Fruit fly (Drosophila melanogaster) whole organism, prepupa: Measurements from ENCODE around the gene CG46525.

Experiments used
- Blimp-1 ChIP-seq: fragments of 200-800 bp; sonication (Bioruptor generic); optimal IDR thresholded peaks from 3 replicates; lab custom pipeline; 2017; ENCODE audit warnings: missing biosample characterization, missing genetic modification characterization, mild to moderate bottlenecking, moderate library complexity, missing genetic modification reagents
- CG10631 ChIP-seq: fragments of 200-800 bp; sonication (Bioruptor generic); optimal IDR thresholded peaks from 2 replicates; lab custom pipeline; 2016; ENCODE audit warnings: missing biosample characterization, missing genetic modification characterization
- CG10669 ChIP-seq: fragments of 200-800 bp; sonication (Bioruptor generic); optimal IDR thresholded peaks from 3 replicates; lab custom pipeline; 2018; ENCODE audit warnings: missing biosample characterization, mild to moderate bottlenecking, missing genetic modification characterization, moderate library complexity
- CG11762 ChIP-seq: fragments of 200-800 bp; sonication (Bioruptor generic); optimal IDR thresholded peaks from 3 replicates; lab custom pipeline; 2016; ENCODE audit warnings: missing biosample characterization, missing genetic modification characterization; ENCODE audit not compliant: insufficient read depth
- CG11902 ChIP-seq: fragments of 200-800 bp; sonication (Bioruptor generic); optimal IDR thresholded peaks from 3 replicates; lab custom pipeline; 2016; ENCODE audit warnings: missing biosample characterization, missing genetic modification characterization
- CG1621 ChIP-seq: fragments of 200-800 bp; sonication (Bioruptor generic); optimal IDR thresholded peaks from 3 replicates; lab custom pipeline; 2018; ENCODE audit warnings: missing biosample characterization, mild to moderate bottlenecking, missing genetic modification characterization
- CG31627 ChIP-seq: fragments of 200-800 bp; sonication (Bioruptor generic); optimal IDR thresholded peaks from 3 replicates; lab custom pipeline; 2016; ENCODE audit warnings: missing biosample characterization, missing genetic modification characterization
- CG32006 ChIP-seq: fragments of 200-800 bp; sonication (Bioruptor generic); optimal IDR thresholded peaks from 3 replicates; lab custom pipeline; 2017; ENCODE audit warnings: missing biosample characterization, mild to moderate bottlenecking, missing genetic modification characterization
- CG34406 ChIP-seq: fragments of 200-800 bp; sonication (Bioruptor generic); optimal IDR thresholded peaks from 3 replicates; lab custom pipeline; 2016; ENCODE audit warnings: missing biosample characterization, missing genetic modification characterization
- CG3919 ChIP-seq: fragments of 200-800 bp; sonication (Bioruptor generic); optimal IDR thresholded peaks from 3 replicates; lab custom pipeline; 2016; ENCODE audit warnings: missing biosample characterization, missing genetic modification characterization
- CG4318 ChIP-seq: fragments of 200-800 bp; sonication (Bioruptor generic); optimal IDR thresholded peaks from 3 replicates; lab custom pipeline; 2017; ENCODE audit warnings: missing biosample characterization, mild to moderate bottlenecking, missing genetic modification characterization
- CG6163 ChIP-seq: fragments of 200-800 bp; sonication (Bioruptor generic); IDR thresholded peaks from 3 replicates; pipeline ENCODE4 v1.3.6; 2022; ENCODE audit warnings: missing biosample characterization, missing genetic modification characterization
- CG6276 ChIP-seq: fragments of 200-800 bp; sonication (Bioruptor generic); optimal IDR thresholded peaks from 2 replicates; lab custom pipeline; 2017; ENCODE audit warnings: missing biosample characterization, mild to moderate bottlenecking, missing genetic modification characterization
- CG6792 ChIP-seq: fragments of 200-800 bp; sonication (Bioruptor generic); optimal IDR thresholded peaks from 3 replicates; lab custom pipeline; 2016; ENCODE audit warnings: missing biosample characterization, missing genetic modification characterization
- CG6808 ChIP-seq: fragments of 200-800 bp; sonication (Bioruptor generic); optimal IDR thresholded peaks from 3 replicates; lab custom pipeline; 2017; ENCODE audit warnings: missing biosample characterization, missing genetic modification characterization, mild to moderate bottlenecking, moderate library complexity, missing genetic modification reagents
- CG7368 ChIP-seq: fragments of 200-800 bp; sonication (Bioruptor generic); optimal IDR thresholded peaks from 3 replicates; lab custom pipeline; 2016; ENCODE audit warnings: missing biosample characterization, missing genetic modification characterization
- CG8119 ChIP-seq: fragments of 200-800 bp; sonication (Bioruptor generic); IDR thresholded peaks from 3 replicates; pipeline ENCODE4 v1.3.6; 2022; ENCODE audit warnings: missing biosample characterization, missing genetic modification characterization
- CG8319 ChIP-seq: fragments of 200-800 bp; sonication (Bioruptor generic); optimal IDR thresholded peaks from 3 replicates; lab custom pipeline; 2016; ENCODE audit warnings: missing biosample characterization, missing genetic modification characterization
- CG8632 ChIP-seq: fragments of 200-800 bp; sonication (Bioruptor generic); optimal IDR thresholded peaks from 3 replicates; lab custom pipeline; 2016; ENCODE audit warnings: missing biosample characterization, missing genetic modification characterization
- Eip75B ChIP-seq: fragments of 200-800 bp; sonication (Bioruptor generic); optimal IDR thresholded peaks from 3 replicates; lab custom pipeline; 2016; ENCODE audit warnings: missing biosample characterization, missing genetic modification characterization
- Eip78C ChIP-seq: fragments of 200-800 bp; sonication (Bioruptor generic); peaks from one replicate; lab custom pipeline; 2016; ENCODE audit warnings: missing biosample characterization, missing genetic modification characterization
- Eip93F ChIP-seq: fragments of 200-800 bp; sonication (Bioruptor generic); optimal IDR thresholded peaks from 2 replicates; lab custom pipeline; 2016; ENCODE audit warnings: missing biosample characterization, mild to moderate bottlenecking, missing genetic modification characterization
- Ets96B ChIP-seq: fragments of 200-800 bp; optimal IDR thresholded peaks from 2 replicates; lab custom pipeline; 2019; ENCODE audit warnings: missing biosample characterization, mild to moderate bottlenecking, missing genetic modification characterization, moderate library complexity
- Gug ChIP-seq: fragments of 200-800 bp; sonication (Bioruptor generic); IDR thresholded peaks from 2 replicates; pipeline ENCODE4 v1.3.6; 2022; ENCODE audit warnings: missing biosample characterization, missing genetic modification characterization
- Hr39 ChIP-seq: fragments of 200-800 bp; sonication (Bioruptor generic); optimal IDR thresholded peaks from 2 replicates; lab custom pipeline; 2016; ENCODE audit warnings: missing biosample characterization, missing genetic modification characterization
- Lpt ChIP-seq: fragments of 200-800 bp; sonication (Bioruptor generic); optimal IDR thresholded peaks from 3 replicates; lab custom pipeline; 2016; ENCODE audit warnings: missing biosample characterization, missing genetic modification characterization
- OdsH ChIP-seq: fragments of 200-800 bp; sonication (Bioruptor generic); optimal IDR thresholded peaks from 3 replicates; lab custom pipeline; 2016; ENCODE audit warnings: missing biosample characterization, missing genetic modification characterization
- Smox ChIP-seq: fragments of 200-800 bp; sonication (Bioruptor generic); optimal IDR thresholded peaks from 3 replicates; lab custom pipeline; 2016; ENCODE audit warnings: missing biosample characterization, missing genetic modification characterization
- Sox102F ChIP-seq: fragments of 200-800 bp; sonication (Bioruptor generic); optimal IDR thresholded peaks from 2 replicates; lab custom pipeline; 2016; ENCODE audit warnings: missing biosample characterization, mild to moderate bottlenecking, missing genetic modification characterization
- Sox14 ChIP-seq: fragments of 200-800 bp; sonication (Bioruptor generic); optimal IDR thresholded peaks from 3 replicates; lab custom pipeline; 2016; ENCODE audit warnings: missing biosample characterization, missing genetic modification characterization
- Sox15 ChIP-seq: fragments of 200-800 bp; sonication (Bioruptor generic); optimal IDR thresholded peaks from 3 replicates; lab custom pipeline; 2016; ENCODE audit warnings: missing biosample characterization, missing genetic modification characterization
- achi ChIP-seq: fragments of 200-800 bp; sonication (Bioruptor generic); optimal IDR thresholded peaks from 3 replicates; lab custom pipeline; 2016; ENCODE audit warnings: missing biosample characterization, missing genetic modification characterization
- acj6 ChIP-seq: fragments of 200-800 bp; sonication (Bioruptor generic); optimal IDR thresholded peaks from 3 replicates; lab custom pipeline; 2016; ENCODE audit warnings: missing biosample characterization, missing genetic modification characterization
- cyc ChIP-seq: fragments of 200-800 bp; sonication (Bioruptor generic); optimal IDR thresholded peaks from 3 replicates; lab custom pipeline; 2016; ENCODE audit warnings: missing biosample characterization, missing genetic modification characterization
- dac ChIP-seq: fragments of 200-800 bp; sonication (Bioruptor generic); optimal IDR thresholded peaks from 2 replicates; lab custom pipeline; 2017; ENCODE audit warnings: missing biosample characterization, mild to moderate bottlenecking, missing genetic modification characterization
- eg ChIP-seq: fragments of 200-800 bp; sonication (Bioruptor generic); IDR thresholded peaks from 3 replicates; pipeline ENCODE4 v1.3.6; 2022; ENCODE audit warnings: missing biosample characterization, missing genetic modification characterization
- esn ChIP-seq: fragments of 200-800 bp; sonication (Bioruptor generic); optimal IDR thresholded peaks from 2 replicates; lab custom pipeline; 2016; ENCODE audit warnings: missing biosample characterization, mild to moderate bottlenecking, missing genetic modification characterization, moderate library complexity
- fd59A ChIP-seq: fragments of 200-800 bp; sonication (Bioruptor generic); optimal IDR thresholded peaks from 2 replicates; lab custom pipeline; 2017; ENCODE audit warnings: missing biosample characterization, mild to moderate bottlenecking, missing genetic modification characterization, missing genetic modification reagents
- lz ChIP-seq: fragments of 200-800 bp; sonication (Bioruptor generic); optimal IDR thresholded peaks from 3 replicates; lab custom pipeline; 2016; ENCODE audit warnings: missing biosample characterization, missing genetic modification characterization
- net ChIP-seq: fragments of 200-800 bp; sonication (Bioruptor generic); optimal IDR thresholded peaks from 3 replicates; lab custom pipeline; 2016; ENCODE audit warnings: missing biosample characterization, missing genetic modification characterization
- salr ChIP-seq, 2 experiments: fragments of 200-800 bp; sonication (Bioruptor generic); optimal IDR thresholded peaks; 3 replicates each; lab custom pipeline; 2016 to 2018; ENCODE audit warnings: missing biosample characterization in 2 of 2, missing genetic modification characterization in 2 of 2, mild to moderate bottlenecking in 1 of 2
- spab ChIP-seq: fragments of 200-800 bp; sonication (Bioruptor generic); optimal IDR thresholded peaks from 2 replicates; lab custom pipeline; 2017; ENCODE audit warnings: missing biosample characterization, mild to moderate bottlenecking, missing genetic modification characterization, missing genetic modification reagents
- ss ChIP-seq, 2 experiments: fragments of 200-800 bp; sonication (Bioruptor generic); optimal IDR thresholded peaks; 2 replicates in 1 of 2; 3 replicates in 1 of 2; lab custom pipeline; 2017 to 2018; ENCODE audit warnings: mild to moderate bottlenecking in 2 of 2, missing biosample characterization in 2 of 2, missing genetic modification characterization in 2 of 2, moderate library complexity in 1 of 2
- svp ChIP-seq: fragments of 200-800 bp; sonication (Bioruptor generic); peaks from one replicate; lab custom pipeline; 2016; ENCODE audit warnings: missing biosample characterization, missing genetic modification characterization
- topi ChIP-seq: fragments of 200-800 bp; sonication (Bioruptor generic); optimal IDR thresholded peaks from 3 replicates; lab custom pipeline; 2016; ENCODE audit warnings: missing biosample characterization, missing genetic modification characterization
- vri ChIP-seq: fragments of 200-800 bp; sonication (Bioruptor generic); optimal IDR thresholded peaks from 3 replicates; lab custom pipeline; 2016; ENCODE audit warnings: missing biosample characterization, mild to moderate bottlenecking, missing genetic modification characterization

CG46525 gene

dm6 chr3L:17497969-17498368, 22.9 kb downstream of the CG46525 start (continued):
- no peak for TF ChIP-seq CG34406
- TF ChIP-seq Sox102F: no peak
- no peak for TF ChIP-seq CG6808 (GFP tag; lab: Kevin White, UChicago)
- TF ChIP-seq CG8632: no peak
- no peak for TF ChIP-seq svp (GFP tag; lab: Kevin White, UChicago)
- TF ChIP-seq CG7368: no peak
- no peak for TF ChIP-seq Eip75B (GFP tag; lab: Kevin White, UChicago)
- TF ChIP-seq Hr39 (GFP tag; lab: Kevin White, UChicago): no peak
- no peak for TF ChIP-seq CG1621 (tag; lab: Kevin White, UChicago)
- peak; percentile 49; the same call in 1 of the 3 replicates for TF ChIP-seq eg (GFP tag; lab: Robert Waterston, UW)
- TF ChIP-seq Ets96B: no peak
- no peak for TF ChIP-seq CG8319 (GFP tag; lab: Kevin White, UChicago)
- no peak for TF ChIP-seq CG11902 (GFP tag; lab: Kevin White, UChicago)
- peak; percentile 36 for TF ChIP-seq CG6276 (GFP tag; lab: Kevin White, UChicago)
- no peak for TF ChIP-seq acj6
- no peak for TF ChIP-seq Smox (GFP tag; lab: Kevin White, UChicago)
- TF ChIP-seq lz (GFP tag; lab: Kevin White, UChicago): no peak
- TF ChIP-seq Eip93F: no peak
- no peak for TF ChIP-seq esn (GFP tag; lab: Kevin White, UChicago)
- TF ChIP-seq OdsH (GFP tag; lab: Kevin White, UChicago): peak; percentile 8
- no peak for TF ChIP-seq spab (GFP tag; lab: Kevin White, UChicago)
- no peak for TF ChIP-seq Blimp-1 (GFP tag; lab: Kevin White, UChicago)
- TF ChIP-seq dac (GFP tag; lab: Kevin White, UChicago): peak; percentile 10
- TF ChIP-seq CG6792 (GFP tag; lab: Kevin White, UChicago): no peak
- TF ChIP-seq CG8119 (GFP tag; lab: Robert Waterston, UW): peak; percentile 56; the same call in 2 of the 3 replicates
- TF ChIP-seq cyc: no peak
- no peak for TF ChIP-seq achi (GFP tag; lab: Kevin White, UChicago)
- no peak for TF ChIP-seq CG10669
- no peak for TF ChIP-seq vri (GFP tag; lab: Kevin White, UChicago)
- TF ChIP-seq Lpt: no peak
- TF ChIP-seq Sox15 (GFP tag; lab: Kevin White, UChicago): no peak

- TF ChIP-seq ss (GFP tag; optimal IDR thresholded peaks at IDR 0.05; lab: Kevin White, UChicago) (peak in 1 of 2 experiments; percentile 9), CG11762 (GFP tag; lab: Kevin White, UChicago) (no peak), vri (GFP tag; lab: Kevin White, UChicago) (no peak), svp (GFP tag; lab: Kevin White, UChicago) (no peak), CG7368 (no peak), esn (GFP tag; lab: Kevin White, UChicago) (no peak), net (GFP tag; lab: Kevin White, UChicago) (no peak), CG6163 (0 out of 3 replicates have a peak, but pooled peaks have one; percentile 5), CG1621 (tag; lab: Kevin White, UChicago) (no peak), Sox102F (no peak), Ets96B (no peak), CG32006 (GFP tag; lab: Kevin White, UChicago) (peak; percentile 47), spab (GFP tag; lab: Kevin White, UChicago) (no peak), salr (GFP tag; optimal IDR thresholded peaks at IDR 0.05; lab: Kevin White, UChicago) (peak in 1 of 2 experiments; percentile 40), CG8319 (GFP tag; lab: Kevin White, UChicago) (no peak), Sox14 (no peak), CG6792 (GFP tag; lab: Kevin White, UChicago) (no peak), CG4318 (no peak), CG31627 (GFP tag; lab: Kevin White, UChicago) (no peak), topi (no peak), dac (GFP tag; lab: Kevin White, UChicago) (no peak), Eip78C (GFP tag; lab: Kevin White, UChicago) (peak; percentile 30), acj6 (no peak), cyc (no peak), Smox (GFP tag; lab: Kevin White, UChicago) (no peak), achi (GFP tag; lab: Kevin White, UChicago) (no peak), CG10631 (GFP tag; lab: Kevin White, UChicago) (no peak), CG3919 (GFP tag; lab: Kevin White, UChicago) (no peak), CG8632 (no peak), CG34406 (no peak), lz (GFP tag; lab: Kevin White, UChicago) (no peak), fd59A (GFP tag; lab: Kevin White, UChicago) (no peak), CG6276 (GFP tag; lab: Kevin White, UChicago) (no peak), Eip75B (GFP tag; lab: Kevin White, UChicago) (no peak), Gug (GFP tag; lab: Robert Waterston, UW) (0 out of 2 replicates have a peak, but pooled peaks have one; percentile 20)
Measured at dm6 chr3L:17498952-17499710, 24.1 kb downstream of the CG46525 start.
